Worm (Caenorhabditis elegans) whole organism, mixed stage, embryonic: Measurements from ENCODE around the gene Y40B10A.5.

Source experiments
- M03D4.4 ChIP-seq: sonication (generic microtip); optimal IDR thresholded peaks from 2 replicates; lab custom pipeline; 2017; ENCODE audit warnings: mild to moderate bottlenecking, missing genetic modification characterization, missing compliant biosample characterization
- elt-1 ChIP-seq: sonication (generic microtip); optimal IDR thresholded peaks from 2 replicates; lab custom pipeline; 2017; ENCODE audit warnings: missing genetic modification characterization, mild to moderate bottlenecking, missing compliant biosample characterization, antibody characterized with exemption, moderate library complexity, borderline replicate concordance; ENCODE audit not compliant: insufficient read depth
- hlh-1 ChIP-seq: fragments of 150-350 bp; optimal IDR thresholded peaks from 2 replicates; lab custom pipeline; 2014; ENCODE audit warnings: missing biosample characterization, missing genetic modification reagents, missing genetic modification characterization
- nhr-237 ChIP-seq: fragments of 150-350 bp; optimal IDR thresholded peaks from 2 replicates; lab custom pipeline; 2014; ENCODE audit warnings: missing biosample characterization, missing genetic modification characterization
- nhr-28 ChIP-seq: fragments of 150-350 bp; optimal IDR thresholded peaks from 2 replicates; lab custom pipeline; 2014; ENCODE audit warnings: missing biosample characterization, missing genetic modification characterization
- snpc-4 ChIP-seq: fragments of 150-350 bp; optimal IDR thresholded peaks from 2 replicates; lab custom pipeline; 2014; ENCODE audit warnings: missing biosample characterization, missing genetic modification characterization
- sptf-1 ChIP-seq: sonication (generic microtip); optimal IDR thresholded peaks from 2 replicates; lab custom pipeline; 2017; ENCODE audit warnings: mild to moderate bottlenecking, missing genetic modification characterization, moderate library complexity, missing compliant biosample characterization

DNA sequence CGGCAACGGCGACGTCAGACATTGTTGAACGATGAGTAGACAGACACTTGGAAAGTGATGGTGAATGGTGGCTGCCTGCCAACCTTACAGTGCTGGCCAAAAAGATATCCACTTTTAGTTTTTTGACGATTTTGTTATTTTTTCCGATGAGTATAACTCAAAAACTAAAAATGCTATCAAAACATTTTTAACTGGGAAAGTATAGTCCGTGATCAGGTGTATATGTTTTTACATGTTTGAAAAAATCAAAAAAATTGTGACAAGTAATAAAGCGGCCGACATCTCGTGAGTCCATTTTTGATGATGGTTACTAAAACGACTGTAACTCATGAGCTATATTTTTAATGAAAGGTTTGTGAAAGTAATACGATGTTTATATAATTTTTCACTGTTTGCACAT lies 14.4 kb downstream of the Y40B10A.5 start, which contains the start of gene hil-6:
- no peak for TF ChIP-seq nhr-28
- TF ChIP-seq snpc-4 (tag; lab: Kevin White, UChicago): no peak
- no peak for TF ChIP-seq hlh-1 (tag; lab: Kevin White, UChicago)
- no peak for TF ChIP-seq sptf-1 (tag; lab: Kevin White, UChicago)
- TF ChIP-seq elt-1 (tag; lab: Kevin White, UChicago): no peak
- no peak for TF ChIP-seq nhr-237 (tag; lab: Kevin White, UChicago)
- no peak for TF ChIP-seq M03D4.4 (tag; lab: Kevin White, UChicago)
